Fruit fly (Drosophila melanogaster): Measurements from ENCODE around the gene MsR2.

MsR2 gene

DNA sequence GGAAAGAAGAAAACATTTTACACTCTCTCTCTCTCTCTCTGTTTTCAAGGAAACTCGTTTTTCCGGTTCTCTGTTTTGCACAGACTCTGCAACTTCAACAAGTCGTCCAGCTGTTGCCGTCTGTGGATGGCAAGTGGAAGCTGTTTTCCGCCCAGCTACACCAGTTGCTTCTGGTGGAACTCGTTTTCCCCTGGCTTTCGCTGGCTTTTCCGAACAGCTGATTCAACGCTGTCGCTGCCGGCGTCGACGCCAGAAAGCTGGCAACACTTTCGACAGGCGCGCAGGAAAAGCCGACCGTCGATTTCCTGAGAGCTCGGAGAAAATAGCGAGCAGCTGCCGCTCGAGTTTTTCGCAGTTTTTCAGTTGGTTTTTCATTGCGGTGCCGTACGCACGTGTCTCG lies at the start of gene MsR2:
Gene MsR2, plus strand, starts transcription at position 378 of the 400 bp plus-strand sequence.
- TF ChIP-seq EcR (GFP tag; optimal IDR thresholded peaks at IDR 0.05): no peak
- no peak for TF ChIP-seq psq (optimal IDR thresholded peaks at IDR 0.05)
- TF ChIP-seq CG8478 (optimal IDR thresholded peaks at IDR 0.05): no peak
- no peak for TF ChIP-seq Dll (optimal IDR thresholded peaks at IDR 0.05)
- no peak for TF ChIP-seq usp (GFP tag; optimal IDR thresholded peaks at IDR 0.05)
- no peak for TF ChIP-seq pan (optimal IDR thresholded peaks at IDR 0.05)

DNA sequence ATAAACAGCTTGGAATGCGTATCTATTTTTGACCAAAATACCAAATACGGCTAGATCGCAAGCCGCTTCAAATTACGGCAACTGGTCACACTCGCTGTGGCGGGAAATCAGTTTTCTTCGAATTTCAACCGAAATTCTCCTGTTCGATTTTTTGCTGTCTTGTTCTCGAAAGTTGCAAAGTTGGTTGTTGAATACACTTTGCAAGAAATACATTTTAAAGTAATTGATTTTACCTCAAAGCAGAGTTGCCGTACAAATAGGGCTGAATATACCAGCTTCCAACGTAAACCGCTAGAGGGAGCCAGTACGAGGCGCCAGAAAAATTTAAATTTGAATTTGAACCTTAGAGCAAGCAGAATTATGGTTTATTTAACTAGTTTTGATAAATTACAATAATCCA lies 45.6 kb upstream of the MsR2 start, which contains the start of gene CG9018:
Gene CG9018, minus strand, starts transcription at position 43 of the 400 bp plus-strand sequence.
- TF ChIP-seq EcR (GFP tag; optimal IDR thresholded peaks at IDR 0.05) (no peak), Dll (optimal IDR thresholded peaks at IDR 0.05) (no peak), pan (optimal IDR thresholded peaks at IDR 0.05) (no peak), CG8478 (optimal IDR thresholded peaks at IDR 0.05) (no peak), psq (optimal IDR thresholded peaks at IDR 0.05) (no peak), usp (GFP tag; optimal IDR thresholded peaks at IDR 0.05) (no peak)

DNA sequence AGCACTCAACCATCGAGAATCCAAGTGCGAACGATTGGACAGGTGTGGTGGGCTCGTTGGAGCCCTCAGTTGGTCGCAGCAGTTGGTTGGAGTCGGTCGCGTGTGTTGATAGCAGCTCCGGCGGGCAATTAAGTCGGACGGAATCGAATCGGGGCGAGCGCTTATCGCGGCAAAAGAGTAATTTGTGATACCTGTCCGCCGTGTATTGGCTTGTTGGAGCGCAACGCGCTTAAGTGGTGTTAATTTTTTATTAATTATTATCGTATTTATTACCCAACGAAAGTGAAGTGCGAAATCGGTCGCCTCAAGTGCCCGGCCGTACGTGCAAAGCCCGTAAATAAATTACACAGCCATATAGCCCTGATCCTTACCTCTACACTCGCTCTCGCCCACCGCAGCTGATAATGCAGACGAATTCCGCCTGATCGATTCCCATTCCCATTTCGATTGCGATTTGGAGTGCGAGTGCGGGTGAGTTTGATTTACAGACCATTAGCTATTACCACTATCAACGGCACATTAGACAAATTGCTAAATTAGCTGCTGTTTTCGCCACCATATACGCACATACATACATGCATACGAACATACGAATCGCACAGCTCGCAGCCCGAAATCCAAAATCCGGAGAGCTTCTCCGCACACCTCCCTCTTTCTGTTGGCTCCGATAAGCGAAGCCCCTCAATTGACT lies 45.0 kb upstream of the MsR2 start, which contains the start of gene ACXD:
Gene ACXD, plus strand, starts transcription at position 66 of the 691 bp plus-strand sequence.
- no peak for TF ChIP-seq CG8478 (optimal IDR thresholded peaks at IDR 0.05)
- no peak for TF ChIP-seq Dll (optimal IDR thresholded peaks at IDR 0.05)
- no peak for TF ChIP-seq psq (optimal IDR thresholded peaks at IDR 0.05)
- TF ChIP-seq pan (optimal IDR thresholded peaks at IDR 0.05): no peak

DNA sequence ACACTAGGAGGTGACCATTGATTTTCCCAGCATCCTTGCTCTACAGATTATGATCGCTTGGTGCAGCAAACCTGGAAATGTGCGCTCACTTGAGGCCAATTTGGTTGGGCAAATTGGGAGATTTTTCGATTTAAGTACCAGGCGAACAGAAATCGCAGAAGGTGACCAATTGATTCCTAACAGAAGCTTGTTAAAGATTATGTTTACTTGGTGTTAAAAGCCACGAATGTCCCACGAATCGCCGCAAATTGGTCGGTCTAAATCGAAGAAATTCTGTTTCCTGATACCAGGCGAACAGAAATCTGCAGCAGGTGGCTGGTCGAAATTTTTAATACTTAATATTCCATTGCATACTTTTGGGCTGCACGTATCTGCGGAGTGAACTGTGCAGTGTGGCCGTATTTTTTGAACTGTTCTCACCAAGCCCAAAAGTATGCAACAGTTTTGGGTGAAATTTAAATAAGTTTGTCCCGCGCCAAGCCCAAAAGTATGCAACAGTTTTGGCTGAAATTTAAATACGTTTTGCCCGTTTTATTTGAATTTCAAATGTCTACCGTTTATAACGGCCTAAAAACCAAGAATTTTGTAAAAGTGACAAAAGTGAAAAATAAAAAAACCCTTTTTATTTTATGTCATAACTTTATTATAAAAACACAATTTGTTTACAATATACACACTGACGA lies 38.7 kb upstream of the MsR2 start, which contains the start of gene CG32301:
Gene CG32301, plus strand, starts transcription at position 633 of the 683 bp plus-strand sequence.
- TF ChIP-seq EcR (GFP tag; optimal IDR thresholded peaks at IDR 0.05) (no peak), pan (optimal IDR thresholded peaks at IDR 0.05) (no peak), Dll (optimal IDR thresholded peaks at IDR 0.05) (no peak), psq (optimal IDR thresholded peaks at IDR 0.05) (no peak)

DNA sequence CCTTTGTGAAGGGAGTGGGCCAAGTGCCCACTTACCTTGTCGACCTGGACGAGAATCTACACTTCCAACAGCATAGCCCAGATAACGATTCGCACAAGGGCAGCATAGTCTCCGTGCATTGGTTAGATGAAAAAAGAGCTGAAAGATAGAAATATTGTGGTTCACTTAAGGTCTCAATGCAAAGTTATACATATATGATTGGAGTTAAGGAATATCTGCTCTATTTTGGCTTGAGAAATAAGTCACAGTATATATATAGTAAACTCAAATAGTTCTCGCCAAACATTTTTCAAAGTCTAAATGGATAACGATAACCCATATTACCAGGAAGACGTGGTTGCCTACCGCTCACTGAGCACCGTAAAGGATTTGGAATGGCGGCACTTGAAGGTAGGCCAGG lies 34.3 kb upstream of the MsR2 start, which contains the start of gene CG32305:
Gene CG32305, plus strand, starts transcription at position 301 of the 400 bp plus-strand sequence.
- TF ChIP-seq pan (optimal IDR thresholded peaks at IDR 0.05) (no peak), Dll (optimal IDR thresholded peaks at IDR 0.05) (no peak), psq (optimal IDR thresholded peaks at IDR 0.05) (no peak), usp (GFP tag; optimal IDR thresholded peaks at IDR 0.05) (no peak), CG8478 (optimal IDR thresholded peaks at IDR 0.05) (no peak), EcR (GFP tag; optimal IDR thresholded peaks at IDR 0.05) (no peak)

DNA sequence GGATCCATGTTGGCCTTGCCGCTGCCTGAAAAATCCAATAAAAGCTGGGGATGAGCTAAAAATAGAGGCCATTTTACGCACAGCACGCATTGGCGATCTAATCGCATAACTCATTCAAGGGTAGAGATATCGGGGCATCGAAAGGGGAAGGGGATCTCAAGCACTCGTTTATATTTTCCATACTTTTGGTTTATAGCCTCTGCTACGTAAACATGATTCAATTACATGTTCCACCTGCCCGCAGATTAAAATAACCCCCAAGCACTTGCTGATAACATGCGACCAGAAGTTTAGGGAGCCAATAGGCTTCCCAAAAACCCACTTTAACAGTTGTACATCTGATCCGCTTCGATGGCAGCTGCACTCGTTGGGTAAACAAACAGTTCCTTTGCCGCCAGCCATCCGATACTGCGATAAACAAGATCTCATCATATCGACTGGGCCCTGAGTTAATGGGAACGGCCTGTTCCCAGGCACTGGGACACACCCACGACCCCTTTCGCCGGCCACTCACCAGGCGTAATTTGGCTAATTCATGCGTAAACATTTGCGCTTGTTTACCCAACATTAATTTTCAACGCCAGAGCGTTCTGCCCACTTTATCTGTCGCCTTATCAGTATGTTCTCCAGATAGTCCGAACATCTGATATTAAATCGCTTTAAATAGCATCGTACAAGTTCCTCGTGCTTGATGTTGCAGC lies 28.6 kb upstream of the MsR2 start:
- TF ChIP-seq pan (optimal IDR thresholded peaks at IDR 0.05) (no peak), usp (GFP tag; optimal IDR thresholded peaks at IDR 0.05) (no peak), Dll (optimal IDR thresholded peaks at IDR 0.05) (no peak), EcR (GFP tag; optimal IDR thresholded peaks at IDR 0.05) (no peak), psq (optimal IDR thresholded peaks at IDR 0.05) (no peak), CG8478 (optimal IDR thresholded peaks at IDR 0.05) (no peak)

DNA sequence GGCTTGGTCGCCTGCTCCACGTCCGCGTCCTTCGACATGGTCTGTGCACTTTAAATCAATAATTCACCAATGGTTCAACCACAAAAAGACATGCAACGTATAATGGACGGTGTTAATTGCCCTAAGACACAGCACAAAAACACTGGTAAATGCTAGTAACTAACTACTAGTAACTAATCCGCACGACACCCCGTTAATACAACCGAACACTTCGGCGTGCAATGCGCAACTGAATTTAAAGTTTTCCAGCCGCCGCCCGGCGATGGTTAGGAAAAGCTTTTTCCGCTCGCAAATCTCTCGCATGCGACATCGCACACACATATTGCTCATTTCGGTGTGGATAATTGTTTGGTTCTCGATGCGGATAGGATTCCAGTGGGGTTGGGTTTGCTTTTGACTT lies 26.9 kb upstream of the MsR2 start:
- TF ChIP-seq CG8478 (optimal IDR thresholded peaks at IDR 0.05) (no peak), EcR (GFP tag; optimal IDR thresholded peaks at IDR 0.05) (no peak), pan (optimal IDR thresholded peaks at IDR 0.05) (no peak), psq (optimal IDR thresholded peaks at IDR 0.05) (no peak), usp (GFP tag; optimal IDR thresholded peaks at IDR 0.05) (no peak), Dll (optimal IDR thresholded peaks at IDR 0.05) (no peak)

DNA sequence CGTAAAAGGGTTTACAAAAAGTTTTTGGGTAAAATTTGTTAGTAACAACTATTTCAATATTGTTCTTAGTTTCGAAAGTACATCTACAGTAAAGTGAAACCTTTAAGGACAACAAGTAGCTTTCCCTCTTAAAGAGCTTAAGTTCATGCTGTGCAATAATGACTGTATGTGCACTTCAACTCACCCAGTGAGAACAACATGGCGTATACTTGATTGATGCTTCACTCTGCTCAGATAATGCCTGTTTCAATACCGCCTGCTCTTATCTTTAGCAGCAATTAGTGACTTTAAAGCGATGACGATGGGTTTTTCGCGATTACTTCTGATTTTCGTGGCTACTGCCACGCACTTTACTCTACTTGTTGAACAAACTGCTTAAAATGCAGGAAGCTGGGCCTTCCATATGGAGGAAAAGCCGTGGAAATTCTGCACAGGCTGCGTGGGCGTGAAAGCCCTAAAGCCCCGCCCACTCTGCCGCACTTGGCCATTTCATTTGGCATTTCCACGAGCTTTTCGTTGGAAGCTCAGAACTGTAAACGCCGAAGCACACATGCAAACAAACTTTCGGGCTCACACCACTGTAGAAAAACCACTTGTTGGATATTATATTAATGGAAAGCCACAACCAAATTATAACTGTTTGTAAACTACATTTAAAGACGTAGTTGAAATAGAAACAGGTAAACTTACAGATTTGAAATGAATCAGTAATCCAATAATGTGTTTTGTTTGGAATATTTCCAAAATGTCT lies 26.1 kb upstream of the MsR2 start:
- TF ChIP-seq psq (optimal IDR thresholded peaks at IDR 0.05) (no peak), usp (GFP tag; optimal IDR thresholded peaks at IDR 0.05) (no peak), pan (optimal IDR thresholded peaks at IDR 0.05) (no peak), EcR (GFP tag; optimal IDR thresholded peaks at IDR 0.05) (no peak), CG8478 (optimal IDR thresholded peaks at IDR 0.05) (no peak), Dll (optimal IDR thresholded peaks at IDR 0.05) (no peak)

DNA sequence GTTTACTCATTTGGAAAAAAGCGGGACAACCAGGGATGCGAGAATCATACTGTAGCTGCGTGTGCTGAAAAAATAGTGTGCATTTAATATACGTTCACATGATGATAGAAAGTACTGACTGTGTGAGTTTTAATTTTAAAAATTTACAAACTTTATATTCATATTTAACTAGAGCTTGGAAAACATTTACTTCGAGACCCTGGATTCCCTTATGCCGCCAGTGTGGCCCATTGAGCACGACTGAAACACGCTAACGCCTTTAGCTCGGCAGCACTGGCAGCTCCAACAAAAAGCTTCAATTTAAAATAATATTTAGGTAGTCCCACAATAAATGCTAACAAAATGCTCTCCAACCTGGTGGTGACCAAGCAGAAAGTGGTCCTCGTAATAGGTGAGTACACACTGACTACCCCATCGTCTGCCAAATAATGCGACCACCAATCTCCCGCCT lies 25.2 kb upstream of the MsR2 start, which contains the start of the genes CG1275 and Elp5:
Gene CG1275, minus strand, starts transcription at position 12 of the 451 bp plus-strand sequence.
Gene Elp5, plus strand, starts transcription at position 45 of the 451 bp plus-strand sequence.
- TF ChIP-seq usp (GFP tag; optimal IDR thresholded peaks at IDR 0.05) (no peak), CG8478 (optimal IDR thresholded peaks at IDR 0.05) (no peak), EcR (GFP tag; optimal IDR thresholded peaks at IDR 0.05) (no peak), pan (optimal IDR thresholded peaks at IDR 0.05) (no peak), psq (optimal IDR thresholded peaks at IDR 0.05) (no peak), Dll (optimal IDR thresholded peaks at IDR 0.05) (no peak)

DNA sequence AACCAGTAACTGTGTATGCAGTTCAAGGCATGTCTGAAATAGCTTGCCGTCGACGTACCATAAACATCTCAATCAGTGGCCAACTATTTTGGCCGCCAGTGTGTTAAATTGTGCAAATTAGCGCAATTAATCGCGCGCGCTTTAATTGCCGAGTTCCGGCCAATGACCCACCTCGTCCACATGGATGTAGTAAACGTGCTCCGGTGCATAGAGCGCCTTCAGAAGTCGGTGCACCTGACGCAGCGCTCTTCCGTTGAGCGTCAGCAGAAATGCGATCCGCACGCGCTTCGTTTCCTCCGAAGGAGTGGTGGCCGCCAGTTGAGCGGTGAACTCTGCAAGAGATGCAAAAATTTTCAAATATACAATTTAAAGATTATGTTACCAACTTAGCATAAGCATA lies 21.4 kb upstream of the MsR2 start:
- TF ChIP-seq Dll (optimal IDR thresholded peaks at IDR 0.05): no peak
- no peak for TF ChIP-seq psq (optimal IDR thresholded peaks at IDR 0.05)
- TF ChIP-seq CG8478 (optimal IDR thresholded peaks at IDR 0.05): no peak
- TF ChIP-seq EcR (GFP tag; optimal IDR thresholded peaks at IDR 0.05): no peak
- no peak for TF ChIP-seq usp (GFP tag; optimal IDR thresholded peaks at IDR 0.05)
- no peak for TF ChIP-seq pan (optimal IDR thresholded peaks at IDR 0.05)

DNA sequence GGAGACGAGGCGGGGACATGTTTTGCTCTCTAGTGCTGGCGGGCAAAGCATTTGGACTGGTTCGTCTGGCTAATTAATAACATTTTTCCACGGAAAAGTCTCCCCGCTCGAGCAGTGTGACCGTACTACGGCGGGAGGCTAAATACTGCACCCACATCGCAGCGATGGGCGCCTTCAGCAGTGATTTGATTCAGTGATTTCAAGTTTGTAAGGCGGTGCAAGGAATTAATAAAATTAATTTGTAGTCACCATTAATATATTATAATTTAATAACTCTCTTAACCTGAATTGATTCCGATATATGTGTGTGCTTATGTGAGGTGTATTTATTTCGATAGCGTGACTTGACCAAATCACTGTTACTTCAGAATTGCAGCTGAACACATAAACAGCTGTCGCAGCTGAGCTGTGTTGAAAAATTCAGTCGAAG lies 20.2 kb upstream of the MsR2 start, which contains the start of the genes oxt and CG13807:
Gene oxt, minus strand, starts transcription at position 150 of the 430 bp plus-strand sequence.
Gene CG13807, plus strand, starts transcription at position 405 of the 430 bp plus-strand sequence.
- TF ChIP-seq pan (optimal IDR thresholded peaks at IDR 0.05) (no peak), psq (optimal IDR thresholded peaks at IDR 0.05) (no peak), Dll (optimal IDR thresholded peaks at IDR 0.05) (no peak), EcR (GFP tag; optimal IDR thresholded peaks at IDR 0.05) (no peak), usp (GFP tag; optimal IDR thresholded peaks at IDR 0.05) (no peak), CG8478 (optimal IDR thresholded peaks at IDR 0.05) (no peak)
